Worm (Caenorhabditis elegans) whole organism, late embryonic: ENCODE measurements around the gene F12D9.2.

Source experiments
- K09A11.1 ChIP-seq: sonication (generic microtip); optimal IDR thresholded peaks from 2 replicates; lab custom pipeline; 2017; ENCODE audit warnings: antibody characterized with exemption, mild to moderate bottlenecking, missing genetic modification characterization, missing compliant biosample characterization; ENCODE audit not compliant: insufficient read depth
- ceh-14 ChIP-seq: sonication (generic microtip); optimal IDR thresholded peaks from 2 replicates; lab custom pipeline; 2016; ENCODE audit warnings: missing genotype, missing genetic modification characterization, missing compliant biosample characterization
- fkh-10 ChIP-seq: fragments of 150-350 bp; optimal IDR thresholded peaks from 2 replicates; lab custom pipeline; 2014; ENCODE audit warnings: missing biosample characterization, missing genetic modification reagents, missing genetic modification characterization
- nfya-1 ChIP-seq: sonication (generic microtip); optimal IDR thresholded peaks from 2 replicates; lab custom pipeline; 2017; ENCODE audit warnings: missing genetic modification characterization, mild to moderate bottlenecking, missing compliant biosample characterization, antibody characterized with exemption, moderate library complexity
- npax-4 ChIP-seq: sonication (generic microtip); optimal IDR thresholded peaks from 2 replicates; lab custom pipeline; 2016; ENCODE audit warnings: missing genetic modification characterization, missing compliant biosample characterization
- pha-4 ChIP-seq: fragments of 150-350 bp; optimal IDR thresholded peaks from 2 replicates; lab custom pipeline; 2018; ENCODE audit warnings: missing biosample characterization, missing genetic modification reagents, missing genetic modification characterization
- pros-1 ChIP-seq: fragments of 150-350 bp; optimal IDR thresholded peaks from 2 replicates; lab custom pipeline; 2014; ENCODE audit warnings: missing biosample characterization, missing genetic modification reagents, missing genetic modification characterization
- rnt-1 ChIP-seq: sonication (generic microtip); optimal IDR thresholded peaks from 2 replicates; lab custom pipeline; 2016; ENCODE audit warnings: missing genetic modification characterization, missing compliant biosample characterization
- syd-9 ChIP-seq: sonication (generic microtip); optimal IDR thresholded peaks from 2 replicates; lab custom pipeline; 2016; ENCODE audit warnings: mild to moderate bottlenecking, missing genetic modification characterization, moderate library complexity, missing compliant biosample characterization
- tbx-2 ChIP-seq: sonication (generic microtip); optimal IDR thresholded peaks from 2 replicates; lab custom pipeline; 2016; ENCODE audit warnings: missing genetic modification characterization, missing compliant biosample characterization
- tbx-7 ChIP-seq: sonication (generic microtip); optimal IDR thresholded peaks from 2 replicates; lab custom pipeline; 2016; ENCODE audit warnings: missing genotype, missing genetic modification characterization, missing compliant biosample characterization

ce11 chrX:8676088-8676779 lies 29.3 kb upstream of the F12D9.2 start:
- TF ChIP-seq npax-4 (tag; lab: Kevin White, UChicago), result no peak
- TF ChIP-seq fkh-10, result no peak
- TF ChIP-seq nfya-1 (tag; lab: Kevin White, UChicago), result no peak
- no peak for TF ChIP-seq rnt-1 (tag; lab: Kevin White, UChicago)
- no peak for TF ChIP-seq pros-1 (tag; lab: Kevin White, UChicago)
- no peak for TF ChIP-seq tbx-7 (tag; lab: Kevin White, UChicago)
- no peak for TF ChIP-seq K09A11.1 (tag; lab: Kevin White, UChicago)
- TF ChIP-seq tbx-2 (tag; lab: Kevin White, UChicago), result no peak
- TF ChIP-seq syd-9 (tag; lab: Kevin White, UChicago), result no peak
- no peak for TF ChIP-seq ceh-14 (tag; lab: Kevin White, UChicago)
- no peak for TF ChIP-seq pha-4 (tag; lab: Kevin White, UChicago)
